Worm (Caenorhabditis elegans): ENCODE data around the gene T12D8.10.

- TF ChIP-seq nhr-76 (tag; optimal IDR thresholded peaks at IDR 0.05) (no peak), elt-2 (tag; optimal IDR thresholded peaks at IDR 0.05) (no peak), pqm-1 (tag; optimal IDR thresholded peaks at IDR 0.05) (no peak)
These were observed 8.3 kb downstream of the T12D8.10 start for ce11 chrIII:13633826-13634225.
